Worm (Caenorhabditis elegans) whole organism, late embryonic: ENCODE measurements around the gene srbc-44.

Experiments used
- ceh-22 ChIP-seq: sonication (generic microtip); optimal IDR thresholded peaks from 2 replicates; lab custom pipeline; 2017; ENCODE audit warnings: missing biosample characterization, missing genetic modification characterization
- fkh-6 ChIP-seq: sonication (generic microtip); optimal IDR thresholded peaks from 2 replicates; lab custom pipeline; 2016; ENCODE audit warnings: missing genetic modification characterization, missing compliant biosample characterization
- pqm-1 ChIP-seq: sonication (generic microtip); optimal IDR thresholded peaks from 2 replicates; lab custom pipeline; 2016; ENCODE audit warnings: missing genetic modification characterization, missing compliant biosample characterization
- tbx-2 ChIP-seq: sonication (generic microtip); optimal IDR thresholded peaks from 2 replicates; lab custom pipeline; 2016; ENCODE audit warnings: missing genetic modification characterization, missing compliant biosample characterization

- TF ChIP-seq pqm-1 (tag; lab: Kevin White, UChicago) (no peak), ceh-22 (tag; lab: Kevin White, UChicago) (no peak), tbx-2 (tag; lab: Kevin White, UChicago) (no peak), fkh-6 (tag; lab: Kevin White, UChicago) (no peak)
These were observed at the start of gene srbc-44 for ce11 chrV:12788451-12788850.
